Worm (Caenorhabditis elegans) whole organism, young adult: Measurements from ENCODE around the gene M106.3.
A peak's percentile ranks its signal among the peaks of the same experiment; 100 is the strongest.

Experiments used
- B0336.3 ChIP-seq: fragments of 200-800 bp; sonication (Bioruptor generic); IDR thresholded peaks from 2 replicates; pipeline ENCODE4 v1.3.6; 2022; ENCODE audit warnings: missing genetic modification characterization, missing compliant biosample characterization
- C17E4.6 ChIP-seq: fragments of 200-800 bp; sonication (Bioruptor generic); IDR thresholded peaks from 2 replicates; pipeline ENCODE4 v1.3.6; 2022; ENCODE audit warnings: missing genetic modification reagents, missing genetic modification characterization, missing compliant biosample characterization
- D2030.7 ChIP-seq: fragments of 200-800 bp; sonication (Bioruptor generic); IDR thresholded peaks from 2 replicates; pipeline ENCODE4 v1.3.6; 2022; ENCODE audit warnings: missing genetic modification reagents, missing genetic modification characterization, missing compliant biosample characterization
- F10E7.11 ChIP-seq: sonication (generic microtip); optimal IDR thresholded peaks from 2 replicates; lab custom pipeline; 2017; ENCODE audit warnings: mild to moderate bottlenecking, missing genetic modification characterization, moderate library complexity, missing compliant biosample characterization
- F23B12.7 ChIP-seq: sonication (generic microtip); optimal IDR thresholded peaks from 2 replicates; lab custom pipeline; 2017; ENCODE audit warnings: missing genetic modification characterization, mild to moderate bottlenecking, missing compliant biosample characterization, antibody characterized with exemption, moderate library complexity; ENCODE audit not compliant: insufficient read depth
- F33H1.4 ChIP-seq: fragments of 200-800 bp; sonication (Bioruptor generic); IDR thresholded peaks from 2 replicates; pipeline ENCODE4 v1.3.6; 2022; ENCODE audit warnings: missing genetic modification reagents, missing genetic modification characterization, missing compliant biosample characterization
- F49E8.2 ChIP-seq: sonication (generic microtip); optimal IDR thresholded peaks from 3 replicates; lab custom pipeline; 2017; ENCODE audit warnings: missing genetic modification characterization, mild to moderate bottlenecking, missing compliant biosample characterization, antibody characterized with exemption, moderate library complexity; ENCODE audit not compliant: insufficient read depth
- F52B5.7 ChIP-seq: sonication (generic microtip); optimal IDR thresholded peaks from 2 replicates; lab custom pipeline; 2016; ENCODE audit warnings: mild to moderate bottlenecking, missing genetic modification characterization, missing compliant biosample characterization
- K11D2.4 ChIP-seq: fragments of 200-800 bp; sonication (Bioruptor generic); IDR thresholded peaks from 2 replicates; pipeline ENCODE4 v1.3.6; 2022; ENCODE audit warnings: missing genetic modification reagents, missing genetic modification characterization, missing compliant biosample characterization
- Y95B8A.8 ChIP-seq: fragments of 200-800 bp; sonication (Bioruptor generic); IDR thresholded peaks from 2 replicates; pipeline ENCODE4 v1.3.6; 2022; ENCODE audit warnings: missing genetic modification reagents, missing genetic modification characterization, missing compliant biosample characterization
- ZK185.1 ChIP-seq: sonication (generic microtip); optimal IDR thresholded peaks from 2 replicates; lab custom pipeline; 2016; ENCODE audit warnings: mild to moderate bottlenecking, missing genetic modification characterization, missing compliant biosample characterization; ENCODE audit not compliant: poor library complexity, severe bottlenecking
- atf-7 ChIP-seq: sonication (generic microtip); optimal IDR thresholded peaks from 2 replicates; lab custom pipeline; 2017; ENCODE audit warnings: mild to moderate bottlenecking, missing genetic modification characterization, missing compliant biosample characterization
- attf-3 ChIP-seq: fragments of 200-800 bp; sonication (Bioruptor generic); conservative IDR thresholded peaks from 2 replicates; pipeline ENCODE4 v1.3.6; 2022; ENCODE audit warnings: missing genetic modification reagents, missing genetic modification characterization, missing compliant biosample characterization
- attf-5 ChIP-seq: fragments of 200-800 bp; sonication (Bioruptor generic); optimal IDR thresholded peaks from 2 replicates; lab custom pipeline; 2018; ENCODE audit warnings: mild to moderate bottlenecking, missing genetic modification characterization, missing compliant biosample characterization
- ceh-27 ChIP-seq: fragments of 200-800 bp; sonication (Bioruptor generic); optimal IDR thresholded peaks from 2 replicates; lab custom pipeline; 2018; ENCODE audit warnings: mild to moderate bottlenecking, missing genetic modification characterization, moderate library complexity, missing compliant biosample characterization
- ceh-79 ChIP-seq: sonication (generic microtip); optimal IDR thresholded peaks from 2 replicates; lab custom pipeline; 2017; ENCODE audit warnings: mild to moderate bottlenecking, missing genetic modification characterization, missing compliant biosample characterization
- ekl-4 ChIP-seq: fragments of 200-800 bp; sonication (Bioruptor generic); IDR thresholded peaks from 2 replicates; pipeline ENCODE4 v1.3.6; 2022; ENCODE audit warnings: missing genetic modification reagents, missing genetic modification characterization, missing compliant biosample characterization
- fkh-3 ChIP-seq: sonication (generic microtip); optimal IDR thresholded peaks from 2 replicates; lab custom pipeline; 2016; ENCODE audit warnings: mild to moderate bottlenecking, missing genetic modification characterization, missing compliant biosample characterization
- gei-17 ChIP-seq: fragments of 200-800 bp; sonication (Bioruptor generic); optimal IDR thresholded peaks from 2 replicates; lab custom pipeline; 2018; ENCODE audit warnings: mild to moderate bottlenecking, missing genetic modification characterization, missing compliant biosample characterization
- hlh-26 ChIP-seq: fragments of 200-800 bp; sonication (Bioruptor generic); conservative IDR thresholded peaks from 2 replicates; pipeline ENCODE4 v1.3.6; 2022; ENCODE audit warnings: missing genetic modification reagents, missing genetic modification characterization, missing compliant biosample characterization
- hmg-1.2 ChIP-seq: fragments of 200-800 bp; sonication (Bioruptor generic); IDR thresholded peaks from 2 replicates; pipeline ENCODE4 v1.3.6; 2022; ENCODE audit warnings: missing genetic modification reagents, missing genetic modification characterization, missing compliant biosample characterization
- hrde-1 ChIP-seq: sonication (generic microtip); optimal IDR thresholded peaks from 2 replicates; lab custom pipeline; 2016; ENCODE audit warnings: missing genetic modification characterization, mild to moderate bottlenecking, missing compliant biosample characterization, moderate library complexity, missing genotype, missing genetic modification reagents, borderline replicate concordance
- hsf-1 ChIP-seq: fragments of 200-800 bp; sonication (Bioruptor generic); IDR thresholded peaks from 2 replicates; pipeline ENCODE4 v1.3.6; 2022; ENCODE audit warnings: missing genetic modification reagents, missing genetic modification characterization, missing compliant biosample characterization
- lag-1 ChIP-seq: fragments of 200-800 bp; sonication (Bioruptor generic); IDR thresholded peaks from 2 replicates; pipeline ENCODE4 v1.3.6; 2022; ENCODE audit warnings: missing genetic modification reagents, missing genetic modification characterization, missing compliant biosample characterization
- lin-26 ChIP-seq: fragments of 200-800 bp; sonication (Bioruptor generic); IDR thresholded peaks from 2 replicates; pipeline ENCODE4 v1.3.6; 2022; ENCODE audit warnings: missing genetic modification reagents, missing genetic modification characterization, missing compliant biosample characterization
- lin-35 ChIP-seq, 3 experiments: fragments of 150-350 bp in 2 of 3; sonication (generic microtip) in 1 of 3; optimal IDR thresholded peaks; 2 replicates each; lab custom pipeline; 2014 to 2018; ENCODE audit warnings: missing biosample characterization in 3 of 3, missing genetic modification characterization in 3 of 3, missing genetic modification reagents in 3 of 3
- lsl-1 ChIP-seq: fragments of 200-800 bp; sonication (Bioruptor generic); optimal IDR thresholded peaks from 2 replicates; lab custom pipeline; 2018; ENCODE audit warnings: mild to moderate bottlenecking, missing genetic modification characterization, moderate library complexity, missing compliant biosample characterization
- lsy-27 ChIP-seq: sonication (generic microtip); optimal IDR thresholded peaks from 2 replicates; lab custom pipeline; 2017; ENCODE audit warnings: missing genetic modification characterization, mild to moderate bottlenecking, missing compliant biosample characterization, antibody characterized with exemption, missing genotype, borderline replicate concordance; ENCODE audit not compliant: insufficient read depth
- madf-10 ChIP-seq: sonication (generic microtip); optimal IDR thresholded peaks from 2 replicates; lab custom pipeline; 2016; ENCODE audit warnings: mild to moderate bottlenecking, missing genetic modification characterization, missing compliant biosample characterization
- madf-3 ChIP-seq: fragments of 200-800 bp; sonication (Bioruptor generic); IDR thresholded peaks from 2 replicates; pipeline ENCODE4 v1.3.6; 2022; ENCODE audit warnings: missing genetic modification reagents, missing genetic modification characterization, missing compliant biosample characterization
- madf-6 ChIP-seq: fragments of 200-800 bp; sonication (Bioruptor generic); IDR thresholded peaks from 2 replicates; pipeline ENCODE4 v1.3.6; 2022; ENCODE audit warnings: missing genetic modification reagents, missing genetic modification characterization, missing compliant biosample characterization
- mcd-1 ChIP-seq: fragments of 200-800 bp; sonication (Bioruptor generic); IDR thresholded peaks from 2 replicates; pipeline ENCODE4 v1.3.6; 2022; ENCODE audit warnings: missing genetic modification reagents, missing genetic modification characterization, missing compliant biosample characterization
- nhr-179 ChIP-seq: sonication (generic microtip); optimal IDR thresholded peaks from 2 replicates; lab custom pipeline; 2016; ENCODE audit warnings: mild to moderate bottlenecking, missing genetic modification characterization, missing compliant biosample characterization
- nhr-90 ChIP-seq: sonication (generic microtip); optimal IDR thresholded peaks from 2 replicates; lab custom pipeline; 2016; ENCODE audit warnings: missing genotype, mild to moderate bottlenecking, missing genetic modification characterization, missing compliant biosample characterization
- rpc-1 ChIP-seq, 2 experiments: fragments of 150-350 bp in 1 of 2; sonication (generic microtip) in 1 of 2; optimal IDR thresholded peaks; 2 replicates each; lab custom pipeline; 2014 to 2018; ENCODE audit warnings: missing biosample characterization in 1 of 2, missing genetic modification characterization in 1 of 2, missing genetic modification reagents in 1 of 2, missing genotype in 1 of 2
- sdz-38 ChIP-seq: sonication (generic microtip); optimal IDR thresholded peaks from 2 replicates; lab custom pipeline; 2016; ENCODE audit warnings: missing genotype, missing genetic modification characterization, missing compliant biosample characterization
- snpc-3.4 ChIP-seq: sonication (generic microtip); optimal IDR thresholded peaks from 2 replicates; lab custom pipeline; 2017; ENCODE audit warnings: missing genetic modification characterization, mild to moderate bottlenecking, missing compliant biosample characterization, antibody characterized with exemption, moderate library complexity, missing genotype, missing genetic modification reagents
- snpc-4 ChIP-seq, 5 experiments: fragments of 150-350 bp in 1 of 5; sonication (generic microtip) in 4 of 5; optimal IDR thresholded peaks; 2 replicates each; lab custom pipeline; 2014 to 2018; ENCODE audit warnings: missing genetic modification characterization in 5 of 5, missing biosample characterization in 3 of 5, antibody characterized with exemption in 2 of 5, mild to moderate bottlenecking in 2 of 5, missing compliant biosample characterization in 2 of 5, missing genotype in 2 of 5, moderate library complexity in 2 of 5, missing genetic modification reagents in 1 of 5
- somi-1 ChIP-seq: fragments of 200-800 bp; sonication (Bioruptor generic); optimal IDR thresholded peaks from 2 replicates; lab custom pipeline; 2018; ENCODE audit warnings: mild to moderate bottlenecking, missing genetic modification characterization, missing compliant biosample characterization
- tbx-9 ChIP-seq: sonication (generic microtip); optimal IDR thresholded peaks from 2 replicates; lab custom pipeline; 2016; ENCODE audit warnings: borderline replicate concordance, missing genetic modification characterization, inconsistent platforms, missing compliant biosample characterization
- tlf-1 ChIP-seq: fragments of 200-800 bp; sonication (Bioruptor generic); optimal IDR thresholded peaks from 2 replicates; lab custom pipeline; 2018; ENCODE audit warnings: mild to moderate bottlenecking, missing genetic modification characterization, missing compliant biosample characterization
- unc-62 ChIP-seq: fragments of 150-350 bp; optimal IDR thresholded peaks from 2 replicates; lab custom pipeline; 2014; ENCODE audit warnings: missing biosample characterization, missing genetic modification reagents, missing genetic modification characterization
- zfh-2 ChIP-seq: fragments of 200-800 bp; sonication (Bioruptor generic); conservative IDR thresholded peaks from 2 replicates; pipeline ENCODE4 v1.3.6; 2022; ENCODE audit warnings: missing genetic modification reagents, missing genetic modification characterization, missing compliant biosample characterization
- ztf-25 ChIP-seq: fragments of 200-800 bp; sonication (Bioruptor generic); IDR thresholded peaks from 2 replicates; pipeline ENCODE4 v1.3.6; 2022; ENCODE audit warnings: missing genetic modification reagents, missing genetic modification characterization, missing compliant biosample characterization
- ztf-28 ChIP-seq: fragments of 200-800 bp; sonication (Bioruptor generic); IDR thresholded peaks from 2 replicates; pipeline ENCODE4 v1.3.6; 2022; ENCODE audit warnings: missing genetic modification reagents, missing genetic modification characterization, missing compliant biosample characterization

M106.3 gene

ce11 chrII:10868670-10869246 is 8.0 kb upstream of the M106.3 start, which contains the start of the genes gmps-1 and cap-2:
TSS of gene gmps-1 (minus strand) at chrII:10868720.
TSS of gene cap-2 (plus strand) at chrII:10869196.
- TF ChIP-seq lin-35 (GFP tag; optimal IDR thresholded peaks at IDR 0.05; lab: Kevin White, UChicago) (peak; percentile 15 to 96 (median 75)), madf-3 (GFP tag; lab: Robert Waterston, UW) (peak; percentile 92), ceh-27 (peak; percentile 91), attf-5 (peak; percentile 96), ztf-28 (GFP tag; lab: Robert Waterston, UW) (peak; percentile 82; the same call in 1 of the 2 replicates), lsl-1 (peak; percentile 98), unc-62 (no peak), snpc-4 (GFP tag; optimal IDR thresholded peaks at IDR 0.05; lab: Kevin White, UChicago) (peak; percentile 49), snpc-4 (tag; optimal IDR thresholded peaks at IDR 0.05; lab: Kevin White, UChicago) (peak; percentile 2 to 87 (median 48)), ekl-4 (peak; percentile 96), ZK185.1 (tag; lab: Kevin White, UChicago) (peak; percentile 94), F10E7.11 (tag; lab: Kevin White, UChicago) (peak; percentile 54), nhr-179 (tag; lab: Kevin White, UChicago) (no peak), madf-10 (peak; percentile 79), tbx-9 (tag; lab: Kevin White, UChicago) (no peak), lsy-27 (no peak), F49E8.2 (tag; lab: Kevin White, UChicago) (peak; percentile 85), hlh-26 (GFP tag; lab: Robert Waterston, UW) (no peak), hrde-1 (tag; lab: Kevin White, UChicago) (peak; percentile 58), lin-26 (peak; percentile 76), atf-7 (tag; lab: Kevin White, UChicago) (peak; percentile 92), attf-3 (GFP tag; lab: Robert Waterston, UW) (peak; percentile 78), F23B12.7 (tag; lab: Kevin White, UChicago) (peak; percentile 67), hmg-1.2 (GFP tag; lab: Robert Waterston, UW) (peak; percentile 88), D2030.7 (GFP tag; lab: Robert Waterston, UW) (peak; percentile 91), nhr-90 (tag; lab: Kevin White, UChicago) (peak; percentile 19), rpc-1 (optimal IDR thresholded peaks at IDR 0.05; lab: Kevin White, UChicago) (peak; percentile 27), rpc-1 (tag; optimal IDR thresholded peaks at IDR 0.05; lab: Kevin White, UChicago) (no peak), K11D2.4 (GFP tag; lab: Robert Waterston, UW) (peak; percentile 96), hsf-1 (GFP tag; lab: Robert Waterston, UW) (peak; percentile 80), gei-17 (GFP tag; lab: Kevin White, UChicago) (peak; percentile 87), F33H1.4 (GFP tag; lab: Robert Waterston, UW) (peak; percentile 100), F52B5.7 (tag; lab: Kevin White, UChicago) (peak; percentile 43), mcd-1 (GFP tag; lab: Robert Waterston, UW) (peak; percentile 96), ztf-25 (GFP tag; lab: Robert Waterston, UW) (peak; percentile 67; the same call in 1 of the 2 replicates), snpc-3.4 (peak; percentile 80), C17E4.6 (GFP tag; lab: Robert Waterston, UW) (peak; percentile 92), ceh-79 (no peak), fkh-3 (tag; lab: Kevin White, UChicago) (no peak), somi-1 (peak; percentile 42), sdz-38 (tag; lab: Kevin White, UChicago) (no peak), madf-6 (peak; percentile 93), tlf-1 (peak; percentile 95), zfh-2 (GFP tag; lab: Robert Waterston, UW) (peak; percentile 91), Y95B8A.8 (GFP tag; lab: Robert Waterston, UW) (peak; percentile 89), B0336.3 (GFP tag; lab: Robert Waterston, UW) (peak; percentile 95), lag-1 (GFP tag; lab: Robert Waterston, UW) (peak; percentile 88; the same call in 1 of the 2 replicates)
